Fruit fly (Drosophila melanogaster) whole organism, embryonic: Measurements from ENCODE around the gene CG9483.
A peak's percentile ranks its signal among the peaks of the same experiment; 100 is the strongest.

ENCODE experiments used
- B-H1 ChIP-seq: fragments of 200-800 bp; sonication (Bioruptor generic); IDR thresholded peaks from 3 replicates; pipeline ENCODE4 v1.3.6; 2022; ENCODE audit warnings: missing biosample characterization, missing genetic modification characterization
- CG11247 ChIP-seq: fragments of 200-800 bp; sonication (Bioruptor generic); IDR thresholded peaks from 2 replicates; pipeline ENCODE4 v1.3.6; 2022; ENCODE audit warnings: missing biosample characterization, missing genetic modification characterization
- CG11456 ChIP-seq: fragments of 200-800 bp; sonication (Bioruptor generic); IDR thresholded peaks from 3 replicates; pipeline ENCODE4 v1.3.6; 2022; ENCODE audit warnings: missing biosample characterization, missing genetic modification characterization
- CG12769 ChIP-seq: fragments of 200-800 bp; sonication (Bioruptor generic); optimal IDR thresholded peaks from 2 replicates; lab custom pipeline; 2019; ENCODE audit warnings: missing biosample characterization, mild to moderate bottlenecking, missing genetic modification characterization, moderate library complexity
- CG13296 ChIP-seq: fragments of 200-800 bp; sonication (Bioruptor generic); optimal IDR thresholded peaks from 3 replicates; lab custom pipeline; 2018; ENCODE audit warnings: missing biosample characterization, mild to moderate bottlenecking, missing genetic modification characterization
- CG14441 ChIP-seq: fragments of 200-800 bp; sonication (Bioruptor generic); IDR thresholded peaks from 2 replicates; pipeline ENCODE4 v1.3.6; 2022; ENCODE audit warnings: missing biosample characterization, missing genetic modification characterization
- CG14710 ChIP-seq: fragments of 200-800 bp; sonication (Bioruptor generic); optimal IDR thresholded peaks from 3 replicates; lab custom pipeline; 2019; ENCODE audit warnings: missing biosample characterization, mild to moderate bottlenecking, missing genetic modification characterization, moderate library complexity
- CG15011 ChIP-seq: fragments of 200-800 bp; sonication (Bioruptor generic); optimal IDR thresholded peaks from 3 replicates; lab custom pipeline; 2018; ENCODE audit warnings: missing biosample characterization, mild to moderate bottlenecking, missing genetic modification characterization
- CG15479 ChIP-seq: fragments of 200-800 bp; sonication (Bioruptor generic); optimal IDR thresholded peaks from 3 replicates; lab custom pipeline; 2019; ENCODE audit warnings: missing biosample characterization, mild to moderate bottlenecking, missing genetic modification characterization, moderate library complexity
- CG15514 ChIP-seq: fragments of 200-800 bp; sonication (Bioruptor generic); optimal IDR thresholded peaks from 3 replicates; lab custom pipeline; 2017; ENCODE audit warnings: missing biosample characterization, missing genetic modification characterization, mild to moderate bottlenecking, moderate library complexity, missing genetic modification reagents
- CG17359 ChIP-seq: fragments of 200-800 bp; sonication (Bioruptor generic); optimal IDR thresholded peaks from 3 replicates; lab custom pipeline; 2018; ENCODE audit warnings: missing biosample characterization, mild to moderate bottlenecking, missing genetic modification characterization, moderate library complexity
- CG2712 ChIP-seq: fragments of 200-800 bp; optimal IDR thresholded peaks from 3 replicates; lab custom pipeline; 2019; ENCODE audit warnings: missing biosample characterization, mild to moderate bottlenecking, missing genetic modification characterization, moderate library complexity
- CG30403 ChIP-seq: fragments of 200-800 bp; sonication (Bioruptor generic); optimal IDR thresholded peaks from 3 replicates; lab custom pipeline; 2016; ENCODE audit warnings: missing biosample characterization, missing genetic modification characterization
- CG31224 ChIP-seq: fragments of 200-800 bp; sonication (Bioruptor generic); IDR thresholded peaks from 2 replicates; pipeline ENCODE4 v1.3.6; 2022; ENCODE audit warnings: missing biosample characterization, missing genetic modification characterization
- CG32767 ChIP-seq: fragments of 200-800 bp; sonication (Bioruptor generic); IDR thresholded peaks from 2 replicates; pipeline ENCODE4 v1.3.6; 2022; ENCODE audit warnings: missing biosample characterization, missing genetic modification characterization
- CG33213 ChIP-seq: fragments of 200-800 bp; sonication (Bioruptor generic); optimal IDR thresholded peaks from 3 replicates; lab custom pipeline; 2016; ENCODE audit warnings: missing biosample characterization, missing genetic modification characterization
- CG4424 ChIP-seq: fragments of 200-800 bp; sonication (Bioruptor generic); optimal IDR thresholded peaks from 3 replicates; lab custom pipeline; 2016; ENCODE audit warnings: missing biosample characterization, missing genetic modification characterization
- CG4820 ChIP-seq: fragments of 200-800 bp; sonication (Bioruptor generic); optimal IDR thresholded peaks from 3 replicates; lab custom pipeline; 2016; ENCODE audit warnings: missing biosample characterization, missing genetic modification characterization
- CG6272 ChIP-seq: fragments of 200-800 bp; sonication (Bioruptor generic); IDR thresholded peaks from 2 replicates; pipeline ENCODE4 v1.3.6; 2022; ENCODE audit warnings: missing biosample characterization, missing genetic modification characterization
- CG7839 ChIP-seq: fragments of 200-800 bp; sonication (Bioruptor generic); optimal IDR thresholded peaks from 3 replicates; lab custom pipeline; 2018; ENCODE audit warnings: missing biosample characterization, mild to moderate bottlenecking, missing genetic modification characterization, moderate library complexity
- Dip2 ChIP-seq: fragments of 200-800 bp; sonication (Bioruptor generic); IDR thresholded peaks from 2 replicates; pipeline ENCODE4 v1.3.6; 2022; ENCODE audit warnings: missing biosample characterization, missing genetic modification characterization
- Fer3 ChIP-seq: fragments of 200-800 bp; sonication (Bioruptor generic); optimal IDR thresholded peaks from 2 replicates; lab custom pipeline; 2018; ENCODE audit warnings: missing biosample characterization, mild to moderate bottlenecking, missing genetic modification characterization, moderate library complexity
- Gug ChIP-seq: fragments of 200-800 bp; sonication (Bioruptor generic); IDR thresholded peaks from 4 replicates; pipeline ENCODE4 v1.3.6; 2022; ENCODE audit warnings: missing biosample characterization, missing genetic modification characterization
- HLH54F ChIP-seq: fragments of 200-800 bp; sonication (Bioruptor generic); optimal IDR thresholded peaks from 3 replicates; lab custom pipeline; 2016; ENCODE audit warnings: missing biosample characterization, missing genetic modification characterization
- HmgZ ChIP-seq: fragments of 200-800 bp; sonication (Bioruptor generic); optimal IDR thresholded peaks from 2 replicates; lab custom pipeline; 2018; ENCODE audit warnings: missing biosample characterization, mild to moderate bottlenecking, missing genetic modification characterization
- Hr39 ChIP-seq: fragments of >200 bp; optimal IDR thresholded peaks from 2 replicates; lab custom pipeline; 2017
- Mad ChIP-seq: fragments of 200-800 bp; sonication (Bioruptor generic); optimal IDR thresholded peaks from 2 replicates; lab custom pipeline; 2016; ENCODE audit warnings: missing biosample characterization, missing genetic modification characterization
- Max ChIP-seq: fragments of 200-800 bp; sonication (Bioruptor generic); optimal IDR thresholded peaks from 2 replicates; lab custom pipeline; 2016; ENCODE audit warnings: missing biosample characterization, mild to moderate bottlenecking, missing genetic modification characterization
- NC2α ChIP-seq: fragments of 200-800 bp; sonication (Bioruptor generic); optimal IDR thresholded peaks from 2 replicates; lab custom pipeline; 2016; ENCODE audit warnings: missing biosample characterization, missing genetic modification characterization
- Usf ChIP-seq: fragments of 200-800 bp; sonication (Bioruptor generic); optimal IDR thresholded peaks from 2 replicates; lab custom pipeline; 2017; ENCODE audit warnings: missing genotype, missing biosample characterization, missing genetic modification characterization
- crp ChIP-seq, 2 experiments: fragments of 200-800 bp; sonication (Bioruptor generic); optimal IDR thresholded peaks; 2 replicates in 1 of 2; 3 replicates in 1 of 2; lab custom pipeline; 2017; ENCODE audit warnings: missing biosample characterization in 2 of 2, missing genetic modification characterization in 2 of 2, mild to moderate bottlenecking in 1 of 2, moderate library complexity in 1 of 2
- dati ChIP-seq: fragments of 200-800 bp; sonication (Bioruptor generic); IDR thresholded peaks from 2 replicates; pipeline ENCODE4 v1.3.6; 2022; ENCODE audit warnings: missing biosample characterization, missing genetic modification characterization
- dimm ChIP-seq: fragments of 200-800 bp; sonication (Bioruptor generic); IDR thresholded peaks from 2 replicates; pipeline ENCODE4 v1.3.6; 2022; ENCODE audit warnings: missing biosample characterization, missing genetic modification characterization
- dpn ChIP-seq, 2 experiments: fragments of 200-800 bp; sonication (Bioruptor generic); optimal IDR thresholded peaks; 3 replicates each; lab custom pipeline; 2016; ENCODE audit warnings: missing biosample characterization in 2 of 2, missing genetic modification characterization in 2 of 2
- gsb ChIP-seq: fragments of 200-800 bp; sonication (Bioruptor generic); IDR thresholded peaks from 2 replicates; pipeline ENCODE4 v1.3.6; 2022; ENCODE audit warnings: missing biosample characterization, missing genetic modification characterization
- hkb ChIP-seq, 2 experiments: fragments of 200-800 bp in 1 of 2; fragments of >200 bp in 1 of 2; sonication (Bioruptor generic) in 1 of 2; IDR thresholded peaks in 1 of 2; optimal IDR thresholded peaks in 1 of 2; 2 replicates each; pipeline versions ENCODE4 v1.3.6 to Lab custom; 2017 to 2022; ENCODE audit warnings: missing biosample characterization in 1 of 2, missing genetic modification characterization in 1 of 2
- kay ChIP-seq: fragments of 200-800 bp; sonication (Bioruptor generic); optimal IDR thresholded peaks from 2 replicates; lab custom pipeline; 2016; ENCODE audit warnings: missing biosample characterization, missing genetic modification characterization
- luna ChIP-seq: fragments of 200-800 bp; sonication (Bioruptor generic); optimal IDR thresholded peaks from 2 replicates; lab custom pipeline; 2016; ENCODE audit warnings: missing biosample characterization, missing genetic modification characterization
- nau ChIP-seq: fragments of 200-800 bp; sonication (Bioruptor generic); optimal IDR thresholded peaks from 3 replicates; lab custom pipeline; 2017; ENCODE audit warnings: missing biosample characterization, mild to moderate bottlenecking, missing genetic modification characterization, missing genetic modification reagents
- nmo ChIP-seq: fragments of 200-800 bp; sonication (Bioruptor generic); optimal IDR thresholded peaks from 2 replicates; lab custom pipeline; 2018; ENCODE audit warnings: missing biosample characterization, mild to moderate bottlenecking, missing genetic modification characterization, moderate library complexity
- oc ChIP-seq: fragments of 200-800 bp; sonication (Bioruptor generic); optimal IDR thresholded peaks from 2 replicates; lab custom pipeline; 2018; ENCODE audit warnings: missing biosample characterization, mild to moderate bottlenecking, missing genetic modification characterization, moderate library complexity
- odd ChIP-seq: fragments of 200-800 bp; sonication (Bioruptor generic); optimal IDR thresholded peaks from 2 replicates; lab custom pipeline; 2017; ENCODE audit warnings: missing biosample characterization, mild to moderate bottlenecking, missing genetic modification characterization
- pan ChIP-seq, 4 experiments: fragments of >200 bp in 3 of 4; fragments of 200-800 bp in 1 of 4; sonication (Bioruptor generic) in 1 of 4; optimal IDR thresholded peaks in 3 of 4; IDR thresholded peaks in 1 of 4; 2 replicates each; pipeline versions ENCODE4 v1.3.6 to Lab custom; 2017 to 2022; ENCODE audit warnings: missing biosample characterization in 2 of 4, missing genetic modification characterization in 2 of 4, mixed read lengths in 1 of 4
- prd ChIP-seq, 3 experiments: fragments of >200 bp in 2 of 3; fragments of 200-800 bp in 1 of 3; sonication (Bioruptor generic) in 1 of 3; optimal IDR thresholded peaks in 2 of 3; IDR thresholded peaks in 1 of 3; 2 replicates in 2 of 3; 3 replicates in 1 of 3; pipeline versions ENCODE4 v1.3.6 to Lab custom; 2017 to 2022; ENCODE audit warnings: missing biosample characterization in 1 of 3, missing genetic modification characterization in 1 of 3
- pros ChIP-seq: fragments of 200-800 bp; sonication (Bioruptor generic); optimal IDR thresholded peaks from 3 replicates; lab custom pipeline; 2019; ENCODE audit warnings: missing biosample characterization, mild to moderate bottlenecking, missing genetic modification characterization, moderate library complexity
- run ChIP-seq: fragments of 200-800 bp; sonication (Bioruptor generic); optimal IDR thresholded peaks from 3 replicates; lab custom pipeline; 2018; ENCODE audit warnings: missing biosample characterization, mild to moderate bottlenecking, missing genetic modification characterization
- sens-2 ChIP-seq: fragments of 200-800 bp; sonication (Bioruptor generic); IDR thresholded peaks from 2 replicates; pipeline ENCODE4 v1.3.6; 2022; ENCODE audit warnings: missing biosample characterization, missing genetic modification characterization
- sima ChIP-seq: fragments of 200-800 bp; sonication (Bioruptor generic); optimal IDR thresholded peaks from 2 replicates; lab custom pipeline; 2016; ENCODE audit warnings: missing biosample characterization, missing genetic modification characterization
- trem ChIP-seq: fragments of 200-800 bp; optimal IDR thresholded peaks from 3 replicates; lab custom pipeline; 2019; ENCODE audit warnings: missing biosample characterization, mild to moderate bottlenecking, missing genetic modification characterization, moderate library complexity
- unc-4 ChIP-seq: fragments of 200-800 bp; sonication (Bioruptor generic); IDR thresholded peaks from 2 replicates; pipeline ENCODE4 v1.3.6; 2022; ENCODE audit warnings: missing biosample characterization, missing genetic modification characterization; ENCODE audit not compliant: partially characterized antibody

Gene CG9483

dm6 chr2L:8894224-8894623 lies 27.7 kb downstream of the CG9483 start (continued):
- TF ChIP-seq crp (GFP tag; optimal IDR thresholded peaks at IDR 0.05; lab: Kevin White, UChicago), result no peak
- TF ChIP-seq odd, result no peak
- peak; percentile 70 for TF ChIP-seq CG14441 (GFP tag; lab: Robert Waterston, UW)
- TF ChIP-seq CG11456, result peak; percentile 83
- no peak for TF ChIP-seq Usf
- TF ChIP-seq gsb (GFP tag; lab: Robert Waterston, UW), result peak; percentile 51; the same call in 1 of the 2 replicates
- no peak for TF ChIP-seq unc-4 (GFP tag; lab: Robert Waterston, UW)
- TF ChIP-seq CG30403 (GFP tag; lab: Kevin White, UChicago), result peak; percentile 28
- TF ChIP-seq run (tag; lab: Kevin White, UChicago), result no peak
- peak; percentile 63 for TF ChIP-seq Fer3 (tag; lab: Kevin White, UChicago)
- no peak for TF ChIP-seq CG6272
- peak; percentile 63 for TF ChIP-seq CG7839
- no peak for TF ChIP-seq Hr39 (lab: Kevin White, UChicago)
- peak; percentile 75 for TF ChIP-seq CG31224
- peak; percentile 60 for TF ChIP-seq CG11247 (GFP tag; lab: Robert Waterston, UW)
- no peak for TF ChIP-seq nau (GFP tag; lab: Kevin White, UChicago)
- TF ChIP-seq CG14710, result no peak
- TF ChIP-seq nmo, result no peak
- TF ChIP-seq Mad, result no peak
- TF ChIP-seq Dip2 (GFP tag; lab: Robert Waterston, UW), result no peak
- TF ChIP-seq CG15479 (GFP tag; lab: Kevin White, UChicago), result no peak
- peak; percentile 4 for TF ChIP-seq CG13296 (GFP tag; lab: Kevin White, UChicago)
- no peak for TF ChIP-seq pros
- TF ChIP-seq oc (tag; lab: Kevin White, UChicago), result no peak
- TF ChIP-seq Gug (GFP tag; lab: Robert Waterston, UW), result peak; percentile 63; the same call in 2 of the 4 replicates
- TF ChIP-seq dimm, result no peak
- no peak for TF ChIP-seq CG2712 (tag; lab: Kevin White, UChicago)
- no peak for TF ChIP-seq NC2α (GFP tag; lab: Kevin White, UChicago)
- TF ChIP-seq dpn (GFP tag; optimal IDR thresholded peaks at IDR 0.05; lab: Kevin White, UChicago), result peak; percentile 9 to 39
- no peak for TF ChIP-seq dati
- peak; percentile 16 for TF ChIP-seq CG15514
- TF ChIP-seq sens-2 (GFP tag; lab: Robert Waterston, UW), result no peak
- peak; percentile 10 for TF ChIP-seq HmgZ (tag; lab: Kevin White, UChicago)
- no peak for TF ChIP-seq sima (GFP tag; lab: Kevin White, UChicago)
- no peak for TF ChIP-seq CG4820 (GFP tag; lab: Kevin White, UChicago)
- TF ChIP-seq luna (GFP tag; lab: Kevin White, UChicago), result no peak
- peak; percentile 12 for TF ChIP-seq Max
- no peak for TF ChIP-seq CG17359
- no peak for TF ChIP-seq prd (optimal IDR thresholded peaks at IDR 0.05; lab: Kevin White, UChicago)
- peak; percentile 62; the same call in 2 of the 3 replicates for TF ChIP-seq prd (GFP tag; IDR thresholded peaks at IDR 0.05; lab: Robert Waterston, UW)
- no peak for TF ChIP-seq hkb (optimal IDR thresholded peaks at IDR 0.05; lab: Kevin White, UChicago)
- no peak for TF ChIP-seq hkb (GFP tag; IDR thresholded peaks at IDR 0.05; lab: Robert Waterston, UW)
- no peak for TF ChIP-seq CG33213 (GFP tag; lab: Kevin White, UChicago)
- TF ChIP-seq pan (optimal IDR thresholded peaks at IDR 0.05; lab: Kevin White, UChicago), result no peak
- TF ChIP-seq pan (GFP tag; optimal IDR thresholded peaks at IDR 0.05 in 1 of 2, IDR thresholded peaks at IDR 0.05 in 1 of 2), result peak in 1 of 2 experiments; percentile 56
- no peak for TF ChIP-seq kay (GFP tag; lab: Kevin White, UChicago)
- peak; percentile 16 for TF ChIP-seq CG4424 (GFP tag; lab: Kevin White, UChicago)
- TF ChIP-seq B-H1 (GFP tag; lab: Robert Waterston, UW), result no peak
- peak; percentile 7 for TF ChIP-seq CG15011
- no peak for TF ChIP-seq CG32767 (GFP tag; lab: Robert Waterston, UW)
- no peak for TF ChIP-seq trem (tag; lab: Kevin White, UChicago)
- peak; percentile 73 for TF ChIP-seq CG12769 (tag; lab: Kevin White, UChicago)
- peak; percentile 52 for TF ChIP-seq HLH54F (GFP tag; lab: Kevin White, UChicago)
